Worm (Caenorhabditis elegans) whole organism, young adult: ENCODE data around the gene srt-42.

Source experiments
- efl-1 ChIP-seq: fragments of 150-350 bp; optimal IDR thresholded peaks from 2 replicates; lab custom pipeline; 2014; ENCODE audit warnings: missing biosample characterization, missing genetic modification reagents, missing genetic modification characterization
- ets-4 ChIP-seq: fragments of 200-800 bp; sonication (Bioruptor generic); optimal IDR thresholded peaks from 2 replicates; lab custom pipeline; 2018; ENCODE audit warnings: mild to moderate bottlenecking, missing genetic modification characterization, missing compliant biosample characterization
- hsf-1 ChIP-seq: fragments of 200-800 bp; sonication (Bioruptor generic); IDR thresholded peaks from 2 replicates; pipeline ENCODE4 v1.3.6; 2022; ENCODE audit warnings: missing genetic modification reagents, missing genetic modification characterization, missing compliant biosample characterization
- mel-28 ChIP-seq: sonication (generic microtip); optimal IDR thresholded peaks from 2 replicates; lab custom pipeline; 2016; ENCODE audit warnings: borderline replicate concordance, mild to moderate bottlenecking, missing genetic modification characterization, missing compliant biosample characterization
- snpc-1.3 ChIP-seq: sonication (generic microtip); optimal IDR thresholded peaks from 2 replicates; lab custom pipeline; 2017; ENCODE audit warnings: missing genetic modification characterization, mild to moderate bottlenecking, missing compliant biosample characterization, antibody characterized with exemption, moderate library complexity, missing genotype, missing genetic modification reagents; ENCODE audit not compliant: insufficient read depth
- ztf-6 ChIP-seq: fragments of 200-800 bp; sonication (Bioruptor generic); IDR thresholded peaks from 2 replicates; pipeline ENCODE4 v1.3.6; 2022; ENCODE audit warnings: missing genetic modification reagents, missing genetic modification characterization, missing compliant biosample characterization

DNA sequence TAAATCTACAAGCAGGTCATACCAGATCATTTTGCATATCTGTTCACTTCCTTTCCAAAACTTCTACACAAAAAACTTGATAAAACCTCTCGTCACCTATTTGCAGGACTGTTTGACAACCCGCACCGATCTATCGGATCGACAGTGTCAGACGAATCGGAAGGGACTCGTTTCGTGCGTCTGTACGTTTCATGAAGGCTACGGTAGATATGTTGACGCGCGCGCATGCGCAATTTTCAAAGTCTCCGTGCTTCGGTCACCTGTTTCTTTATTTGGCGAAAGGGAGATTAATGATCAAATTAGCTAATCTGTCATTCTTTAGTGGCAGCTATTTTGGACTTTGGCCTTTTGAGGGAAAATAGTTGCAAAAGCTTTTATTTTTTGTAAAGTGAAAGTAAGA, 17.8 kb upstream of the srt-42 start:
- no peak for TF ChIP-seq mel-28 (tag; lab: Kevin White, UChicago)
- no peak for TF ChIP-seq ztf-6 (GFP tag; lab: Robert Waterston, UW)
- no peak for TF ChIP-seq efl-1 (GFP tag; lab: Kevin White, UChicago)
- TF ChIP-seq ets-4 (GFP tag; lab: Kevin White, UChicago), result no peak
- TF ChIP-seq snpc-1.3 (tag; lab: Kevin White, UChicago), result no peak
- TF ChIP-seq hsf-1 (GFP tag; lab: Robert Waterston, UW), result no peak
